Fruit fly (Drosophila melanogaster): ENCODE data around the gene CG7299.

CG7299 gene

DNA sequence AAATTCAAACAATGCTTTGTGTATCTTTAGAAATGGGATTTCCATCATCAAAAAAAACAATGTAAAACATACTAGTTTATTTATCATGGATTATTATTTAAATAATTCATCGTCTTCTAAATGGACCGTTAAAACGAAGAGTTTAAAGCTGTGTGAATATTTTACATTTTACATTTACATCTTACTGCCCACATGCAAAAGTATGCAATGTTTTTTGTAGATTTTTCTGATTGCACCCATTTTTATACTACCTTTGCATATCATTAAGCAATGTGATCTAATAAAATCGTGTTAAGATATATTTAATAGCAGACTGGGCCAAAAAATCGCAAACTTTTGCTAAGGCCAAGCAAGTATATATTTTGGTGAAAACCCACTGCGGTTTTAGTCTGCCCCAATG lies 12.7 kb downstream of the CG7299 start:
- TF ChIP-seq CG31627 (GFP tag; optimal IDR thresholded peaks at IDR 0.05) (no peak), spab (GFP tag; optimal IDR thresholded peaks at IDR 0.05) (no peak), cyc (GFP tag; optimal IDR thresholded peaks at IDR 0.05) (no peak)

DNA sequence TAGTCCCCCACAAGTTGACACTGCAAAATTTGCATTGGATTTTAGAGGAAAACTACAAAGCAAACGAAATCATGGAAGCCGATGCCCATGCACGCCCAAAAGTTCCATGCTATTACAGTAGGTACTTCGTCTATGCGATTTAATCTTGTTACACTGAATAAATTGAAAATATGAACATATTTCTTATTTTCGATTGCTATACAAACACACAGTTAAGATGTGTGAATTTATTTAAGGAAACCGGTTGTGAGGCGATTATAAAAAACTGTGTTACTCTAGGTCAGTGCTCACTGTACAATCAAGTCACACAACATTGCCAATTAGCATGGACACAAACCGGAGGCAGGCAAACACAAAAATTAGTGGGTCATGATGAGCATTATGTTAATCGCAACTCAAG lies 18.6 kb downstream of the CG7299 start:
- TF ChIP-seq Met (GFP tag; optimal IDR thresholded peaks at IDR 0.05): peak; percentile 57
- peak; percentile 68 for TF ChIP-seq svp (GFP tag)
- peak; percentile 38 for TF ChIP-seq CG16779 (tag; optimal IDR thresholded peaks at IDR 0.05)
- peak; percentile 58 for TF ChIP-seq CG3032 (tag; optimal IDR thresholded peaks at IDR 0.05)
- peak; percentile 54 for TF ChIP-seq fkh (GFP tag; optimal IDR thresholded peaks at IDR 0.05)
- peak; percentile 52 for TF ChIP-seq lz (GFP tag; optimal IDR thresholded peaks at IDR 0.05)
- TF ChIP-seq CG11902 (GFP tag; optimal IDR thresholded peaks at IDR 0.05): peak; percentile 42
- peak; percentile 66 for TF ChIP-seq CG6276 (GFP tag; optimal IDR thresholded peaks at IDR 0.05)
- TF ChIP-seq Hr4 (GFP tag; optimal IDR thresholded peaks at IDR 0.05): peak; percentile 88
- TF ChIP-seq Sox15 (GFP tag; optimal IDR thresholded peaks at IDR 0.05): peak; percentile 64
- TF ChIP-seq Smox (GFP tag; optimal IDR thresholded peaks at IDR 0.05): peak; percentile 23
- peak; percentile 84 for TF ChIP-seq CG15336 (GFP tag; IDR thresholded peaks at IDR 0.05)
- peak; percentile 76 for TF ChIP-seq Sox14 (GFP tag; optimal IDR thresholded peaks at IDR 0.05)
- TF ChIP-seq CG4318 (GFP tag; optimal IDR thresholded peaks at IDR 0.05): peak; percentile 67
- no peak for TF ChIP-seq vri (GFP tag; optimal IDR thresholded peaks at IDR 0.05)
- peak; percentile 83 for TF ChIP-seq CG3919 (GFP tag; optimal IDR thresholded peaks at IDR 0.05)
- peak; percentile 93 for TF ChIP-seq CG6163 (GFP tag; IDR thresholded peaks at IDR 0.05)
- TF ChIP-seq fd85E (GFP tag; optimal IDR thresholded peaks at IDR 0.05): no peak
- TF ChIP-seq Eip93F (GFP tag; optimal IDR thresholded peaks at IDR 0.05): no peak
- TF ChIP-seq CG11294 (GFP tag; IDR thresholded peaks at IDR 0.05): peak; percentile 72
- peak; percentile 60 for TF ChIP-seq CG31627 (GFP tag; optimal IDR thresholded peaks at IDR 0.05)
- TF ChIP-seq CG7368 (GFP tag; optimal IDR thresholded peaks at IDR 0.05): peak; percentile 72
- peak; percentile 69 for TF ChIP-seq CG1621 (tag; optimal IDR thresholded peaks at IDR 0.05)
- peak; percentile 61 for TF ChIP-seq Lpt (GFP tag; optimal IDR thresholded peaks at IDR 0.05)
- TF ChIP-seq net (GFP tag; optimal IDR thresholded peaks at IDR 0.05): peak; percentile 78
- peak; percentile 50 to 57 for TF ChIP-seq ss (GFP tag; optimal IDR thresholded peaks at IDR 0.05)
- peak; percentile 87 for TF ChIP-seq CG32006 (GFP tag; optimal IDR thresholded peaks at IDR 0.05)
- peak; percentile 67 for TF ChIP-seq Hr39 (GFP tag; optimal IDR thresholded peaks at IDR 0.05)
- TF ChIP-seq Blimp-1 (GFP tag; optimal IDR thresholded peaks at IDR 0.05): no peak
- peak; percentile 88 for TF ChIP-seq OdsH (GFP tag; optimal IDR thresholded peaks at IDR 0.05)
- TF ChIP-seq fd59A (GFP tag; optimal IDR thresholded peaks at IDR 0.05): peak; percentile 56
- peak; percentile 17 for TF ChIP-seq CG6808 (GFP tag; optimal IDR thresholded peaks at IDR 0.05)
- TF ChIP-seq Eip75B (GFP tag; optimal IDR thresholded peaks at IDR 0.05): peak; percentile 81
- TF ChIP-seq Hr38 (GFP tag; optimal IDR thresholded peaks at IDR 0.05): no peak
- TF ChIP-seq CG6854 (GFP tag; optimal IDR thresholded peaks at IDR 0.05): no peak
- TF ChIP-seq CG11762 (GFP tag; optimal IDR thresholded peaks at IDR 0.05; ENCODE audit: insufficient read depth): peak; percentile 67
- TF ChIP-seq CG8632 (GFP tag; optimal IDR thresholded peaks at IDR 0.05): peak; percentile 57
- peak; percentile 68 for TF ChIP-seq dac (GFP tag; optimal IDR thresholded peaks at IDR 0.05)
- peak; percentile 80 for TF ChIP-seq achi (GFP tag; optimal IDR thresholded peaks at IDR 0.05)
- TF ChIP-seq cyc (GFP tag; optimal IDR thresholded peaks at IDR 0.05): peak; percentile 40
- peak; percentile 86 for TF ChIP-seq pdm3 (GFP tag; optimal IDR thresholded peaks at IDR 0.05)
- TF ChIP-seq spab (GFP tag; optimal IDR thresholded peaks at IDR 0.05): peak; percentile 43
- TF ChIP-seq CG10631 (GFP tag; optimal IDR thresholded peaks at IDR 0.05): peak; percentile 82
- peak; percentile 82 for TF ChIP-seq Gug (GFP tag; IDR thresholded peaks at IDR 0.05)
- peak; percentile 75 for TF ChIP-seq CG10669 (GFP tag; optimal IDR thresholded peaks at IDR 0.05)
- TF ChIP-seq CG6792 (GFP tag; optimal IDR thresholded peaks at IDR 0.05): peak; percentile 74
- TF ChIP-seq Sox102F (GFP tag; optimal IDR thresholded peaks at IDR 0.05): peak; percentile 42
- TF ChIP-seq eg (GFP tag; IDR thresholded peaks at IDR 0.05): peak; percentile 90
- TF ChIP-seq Eip78C (GFP tag): peak; percentile 94
- peak; percentile 55 for TF ChIP-seq esn (GFP tag; optimal IDR thresholded peaks at IDR 0.05)
